Fruit fly (Drosophila melanogaster) whole organism, embryonic: ENCODE data around the gene Acp76A.

Experiments
- Bdp1 ChIP-seq: fragments of 200-800 bp; sonication (Bioruptor generic); optimal IDR thresholded peaks from 3 replicates; lab custom pipeline; 2016; ENCODE audit warnings: missing biosample characterization, missing genetic modification characterization
- Bgb ChIP-seq: fragments of 200-800 bp; sonication (Bioruptor generic); IDR thresholded peaks from 2 replicates; pipeline ENCODE4 v1.3.6; 2022; ENCODE audit warnings: missing biosample characterization, missing genetic modification characterization; ENCODE audit not compliant: partially characterized antibody
- BtbVII ChIP-seq: fragments of 200-800 bp; sonication (Bioruptor generic); optimal IDR thresholded peaks from 3 replicates; lab custom pipeline; 2017; ENCODE audit warnings: missing biosample characterization, mild to moderate bottlenecking, missing genetic modification characterization
- CG11093 ChIP-seq: fragments of 200-800 bp; sonication (Bioruptor generic); IDR thresholded peaks from 3 replicates; pipeline ENCODE4 v1.3.6; 2022; ENCODE audit warnings: missing biosample characterization, missing genetic modification characterization
- CG11504 ChIP-seq: fragments of 200-800 bp; sonication (Bioruptor generic); optimal IDR thresholded peaks from 3 replicates; lab custom pipeline; 2019; ENCODE audit warnings: missing biosample characterization, mild to moderate bottlenecking, missing genetic modification characterization, moderate library complexity
- CG1603 ChIP-seq: fragments of 200-800 bp; sonication (Bioruptor generic); optimal IDR thresholded peaks from 2 replicates; lab custom pipeline; 2019; ENCODE audit warnings: missing biosample characterization, mild to moderate bottlenecking, missing genetic modification characterization, moderate library complexity
- CG18011 ChIP-seq: fragments of 200-800 bp; sonication (Bioruptor generic); optimal IDR thresholded peaks from 2 replicates; lab custom pipeline; 2017; ENCODE audit warnings: missing biosample characterization, missing genetic modification characterization, mild to moderate bottlenecking, moderate library complexity, missing genotype
- CG2129 ChIP-seq: fragments of 200-800 bp; sonication (Bioruptor generic); IDR thresholded peaks from 2 replicates; pipeline ENCODE4 v1.3.6; 2022; ENCODE audit warnings: missing biosample characterization, missing genetic modification characterization; ENCODE audit not compliant: partially characterized antibody
- CG31388 ChIP-seq: fragments of 200-800 bp; sonication (Bioruptor generic); optimal IDR thresholded peaks from 2 replicates; lab custom pipeline; 2016; ENCODE audit warnings: missing biosample characterization, missing genetic modification characterization
- CG42726 ChIP-seq: fragments of 200-800 bp; sonication (Bioruptor generic); IDR thresholded peaks from 2 replicates; pipeline ENCODE4 v1.3.6; 2022; ENCODE audit warnings: missing biosample characterization, missing genetic modification characterization; ENCODE audit not compliant: partially characterized antibody
- CG4328 ChIP-seq: fragments of 200-800 bp; sonication (Bioruptor generic); optimal IDR thresholded peaks from 3 replicates; lab custom pipeline; 2017; ENCODE audit warnings: missing biosample characterization, missing genetic modification reagents, missing genetic modification characterization
- CG6175 ChIP-seq: fragments of 200-800 bp; sonication (Bioruptor generic); IDR thresholded peaks from 3 replicates; pipeline ENCODE4 v1.3.6; 2022; ENCODE audit warnings: missing biosample characterization, missing genetic modification characterization
- CG7839 ChIP-seq: fragments of 200-800 bp; sonication (Bioruptor generic); optimal IDR thresholded peaks from 3 replicates; lab custom pipeline; 2018; ENCODE audit warnings: missing biosample characterization, mild to moderate bottlenecking, missing genetic modification characterization, moderate library complexity
- CG8478 ChIP-seq: fragments of >200 bp; optimal IDR thresholded peaks from 2 replicates; lab custom pipeline; 2018
- CG8765 ChIP-seq: fragments of 200-800 bp; sonication (Bioruptor generic); IDR thresholded peaks from 2 replicates; pipeline ENCODE4 v1.3.6; 2022; ENCODE audit warnings: missing biosample characterization, missing genetic modification characterization
- CG8924 ChIP-seq: fragments of 200-800 bp; optimal IDR thresholded peaks from 3 replicates; lab custom pipeline; 2019; ENCODE audit warnings: missing biosample characterization, mild to moderate bottlenecking, missing genetic modification characterization, moderate library complexity
- CG8944 ChIP-seq: fragments of 200-800 bp; sonication (Bioruptor generic); optimal IDR thresholded peaks from 3 replicates; lab custom pipeline; 2016; ENCODE audit warnings: missing biosample characterization, missing genetic modification characterization
- CG9727 ChIP-seq: fragments of 200-800 bp; sonication (Bioruptor generic); optimal IDR thresholded peaks from 3 replicates; lab custom pipeline; 2017; ENCODE audit warnings: missing biosample characterization, mild to moderate bottlenecking, missing genetic modification characterization
- CG9876 ChIP-seq: fragments of 200-800 bp; sonication (Bioruptor generic); optimal IDR thresholded peaks from 2 replicates; lab custom pipeline; 2016; ENCODE audit warnings: missing biosample characterization, missing genetic modification characterization
- D19B ChIP-seq: fragments of 200-800 bp; sonication (Bioruptor generic); optimal IDR thresholded peaks from 2 replicates; lab custom pipeline; 2017; ENCODE audit warnings: missing biosample characterization, mild to moderate bottlenecking, missing genetic modification characterization
- E2f2 ChIP-seq: fragments of 200-800 bp; sonication (Bioruptor generic); IDR thresholded peaks from 2 replicates; pipeline ENCODE4 v1.3.6; 2022; ENCODE audit warnings: missing biosample characterization, missing genetic modification characterization
- Eip74EF ChIP-seq, 2 experiments: fragments of 200-800 bp in 1 of 2; fragments of >200 bp in 1 of 2; sonication (Bioruptor generic) in 1 of 2; optimal IDR thresholded peaks; 2 replicates each; lab custom pipeline; 2017 to 2019; ENCODE audit warnings: missing biosample characterization in 2 of 2, missing genetic modification characterization in 2 of 2, mild to moderate bottlenecking in 1 of 2, moderate library complexity in 1 of 2
- Hr39 ChIP-seq: fragments of >200 bp; optimal IDR thresholded peaks from 2 replicates; lab custom pipeline; 2017
- Max ChIP-seq: fragments of 200-800 bp; sonication (Bioruptor generic); optimal IDR thresholded peaks from 2 replicates; lab custom pipeline; 2016; ENCODE audit warnings: missing biosample characterization, mild to moderate bottlenecking, missing genetic modification characterization
- Mes4 ChIP-seq: fragments of 200-800 bp; sonication (Bioruptor generic); optimal IDR thresholded peaks from 2 replicates; lab custom pipeline; 2016; ENCODE audit warnings: missing biosample characterization, missing genetic modification characterization
- Scr ChIP-seq: fragments of 200-800 bp; sonication (Bioruptor generic); IDR thresholded peaks from 2 replicates; pipeline ENCODE4 v1.3.6; 2022; ENCODE audit warnings: missing biosample characterization, missing genetic modification characterization; ENCODE audit not compliant: partially characterized antibody
- Sin3A ChIP-seq: fragments of >200 bp; optimal IDR thresholded peaks from 2 replicates; lab custom pipeline; 2018
- Vsx1 ChIP-seq: fragments of 200-800 bp; sonication (Bioruptor generic); optimal IDR thresholded peaks from 2 replicates; lab custom pipeline; 2017; ENCODE audit warnings: missing biosample characterization, mild to moderate bottlenecking, missing genetic modification characterization, missing genetic modification reagents
- abd-A ChIP-seq: fragments of 200-800 bp; sonication (Bioruptor generic); optimal IDR thresholded peaks from 3 replicates; lab custom pipeline; 2019; ENCODE audit warnings: missing biosample characterization, mild to moderate bottlenecking, missing genetic modification characterization, moderate library complexity
- ara ChIP-seq: fragments of 200-800 bp; sonication (Bioruptor generic); IDR thresholded peaks from 2 replicates; pipeline ENCODE4 v1.3.6; 2022; ENCODE audit warnings: missing biosample characterization, missing genetic modification characterization
- bcd ChIP-seq: fragments of 200-800 bp; sonication (Bioruptor generic); optimal IDR thresholded peaks from 2 replicates; lab custom pipeline; 2017; ENCODE audit warnings: missing biosample characterization, mild to moderate bottlenecking, missing genetic modification characterization
- btn ChIP-seq: fragments of 200-800 bp; sonication (Bioruptor generic); optimal IDR thresholded peaks from 2 replicates; lab custom pipeline; 2016; ENCODE audit warnings: missing biosample characterization, missing genetic modification characterization
- cad ChIP-seq: fragments of >200 bp; optimal IDR thresholded peaks from 2 replicates; lab custom pipeline; 2017; ENCODE audit warnings: missing biosample characterization, missing genetic modification characterization
- chn ChIP-seq: fragments of 200-800 bp; sonication (Bioruptor generic); optimal IDR thresholded peaks from 2 replicates; lab custom pipeline; 2016; ENCODE audit warnings: missing biosample characterization, missing genetic modification characterization
- dpn ChIP-seq, 2 experiments: fragments of 200-800 bp; sonication (Bioruptor generic); optimal IDR thresholded peaks; 3 replicates each; lab custom pipeline; 2016; ENCODE audit warnings: missing biosample characterization in 2 of 2, missing genetic modification characterization in 2 of 2
- fd96Cb ChIP-seq: fragments of 200-800 bp; sonication (Bioruptor generic); optimal IDR thresholded peaks from 2 replicates; lab custom pipeline; 2018; ENCODE audit warnings: missing biosample characterization, mild to moderate bottlenecking, missing genetic modification characterization, moderate library complexity
- ftz-f1 ChIP-seq: fragments of 200-800 bp; sonication (Bioruptor generic); optimal IDR thresholded peaks from 2 replicates; lab custom pipeline; 2016; ENCODE audit warnings: missing biosample characterization, missing genetic modification characterization
- hth ChIP-seq: fragments of >200 bp; optimal IDR thresholded peaks from 2 replicates; lab custom pipeline; 2017; ENCODE audit warnings: inconsistent platforms
- klu ChIP-seq: fragments of 200-800 bp; sonication (Bioruptor generic); IDR thresholded peaks from 2 replicates; pipeline ENCODE4 v1.3.6; 2022; ENCODE audit warnings: missing biosample characterization, missing genetic modification characterization
- lov ChIP-seq, 2 experiments: fragments of 200-800 bp in 1 of 2; fragments of >200 bp in 1 of 2; sonication (Bioruptor generic) in 1 of 2; IDR thresholded peaks in 1 of 2; optimal IDR thresholded peaks in 1 of 2; 2 replicates in 1 of 2; 3 replicates in 1 of 2; pipeline versions ENCODE4 v1.3.6 to Lab custom; 2017 to 2022; ENCODE audit warnings: missing biosample characterization in 1 of 2, missing genetic modification characterization in 1 of 2
- mirr ChIP-seq: fragments of 200-800 bp; sonication (Bioruptor generic); optimal IDR thresholded peaks from 3 replicates; lab custom pipeline; 2018; ENCODE audit warnings: missing biosample characterization, mild to moderate bottlenecking, missing genetic modification characterization
- phol ChIP-seq: fragments of 200-800 bp; sonication (Bioruptor generic); optimal IDR thresholded peaks from 3 replicates; lab custom pipeline; 2018; ENCODE audit warnings: missing biosample characterization, mild to moderate bottlenecking, missing genetic modification characterization, moderate library complexity
- pros ChIP-seq: fragments of 200-800 bp; sonication (Bioruptor generic); optimal IDR thresholded peaks from 3 replicates; lab custom pipeline; 2019; ENCODE audit warnings: missing biosample characterization, mild to moderate bottlenecking, missing genetic modification characterization, moderate library complexity
- run ChIP-seq: fragments of 200-800 bp; sonication (Bioruptor generic); optimal IDR thresholded peaks from 3 replicates; lab custom pipeline; 2018; ENCODE audit warnings: missing biosample characterization, mild to moderate bottlenecking, missing genetic modification characterization
- salm ChIP-seq: fragments of 200-800 bp; sonication (Bioruptor generic); optimal IDR thresholded peaks from 2 replicates; lab custom pipeline; 2018; ENCODE audit warnings: missing biosample characterization, mild to moderate bottlenecking, missing genetic modification characterization
- sqz ChIP-seq: fragments of 200-800 bp; sonication (Bioruptor generic); optimal IDR thresholded peaks from 3 replicates; lab custom pipeline; 2018; ENCODE audit warnings: missing biosample characterization, mild to moderate bottlenecking, missing genetic modification characterization
- tna ChIP-seq: fragments of 200-800 bp; sonication (Bioruptor generic); IDR thresholded peaks from 2 replicates; pipeline ENCODE4 v1.3.6; 2022; ENCODE audit warnings: missing biosample characterization, missing genetic modification characterization; ENCODE audit not compliant: partially characterized antibody
- toy ChIP-seq: fragments of 200-800 bp; sonication (Bioruptor generic); IDR thresholded peaks from 2 replicates; pipeline ENCODE4 v1.3.6; 2022; ENCODE audit warnings: missing biosample characterization, missing genetic modification characterization
- unpg ChIP-seq: fragments of 200-800 bp; sonication (Bioruptor generic); optimal IDR thresholded peaks from 3 replicates; lab custom pipeline; 2018; ENCODE audit warnings: missing biosample characterization, mild to moderate bottlenecking, missing genetic modification characterization, moderate library complexity
- zfh1 ChIP-seq: fragments of 200-800 bp; sonication (Bioruptor generic); IDR thresholded peaks from 3 replicates; pipeline ENCODE4 v1.3.6; 2022; ENCODE audit warnings: missing biosample characterization, missing genetic modification characterization

The Acp76A gene

DNA sequence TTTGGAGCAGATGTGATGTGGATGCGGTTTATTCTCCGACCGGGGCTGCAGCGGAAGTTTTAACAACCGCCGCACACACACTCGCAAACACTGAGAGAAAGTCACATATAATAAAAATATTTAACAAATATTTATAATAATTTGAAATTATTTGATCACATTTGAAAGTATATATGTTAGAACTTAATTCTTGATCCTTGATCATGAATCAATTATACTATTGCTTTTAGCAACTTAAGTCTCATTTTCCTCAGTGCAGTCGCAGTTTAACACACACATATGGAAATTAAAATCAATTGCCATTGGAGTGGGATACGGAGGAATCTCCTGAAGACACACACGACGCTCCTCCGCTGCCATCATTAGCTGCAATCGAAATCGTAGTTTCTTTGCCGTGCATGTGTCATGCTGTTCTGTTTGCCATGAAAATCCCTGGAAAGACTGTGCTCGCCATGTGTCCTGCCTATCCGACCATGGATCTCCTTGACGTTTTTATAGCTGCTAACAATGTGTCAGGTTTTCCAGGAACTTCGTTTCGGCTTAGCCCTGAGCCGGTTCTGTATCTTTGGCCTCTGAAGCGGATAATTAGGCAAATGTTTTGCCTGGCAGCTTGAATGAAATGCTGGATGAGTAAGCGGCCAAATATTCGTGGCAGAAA, 18.5 kb downstream of the Acp76A start (continued):
- peak; percentile 54 for TF ChIP-seq Max (GFP tag; lab: Kevin White, UChicago)
- TF ChIP-seq CG11093 (GFP tag; lab: Robert Waterston, UW): peak; percentile 66; the same call in 2 of the 3 replicates
- no peak for TF ChIP-seq CG9876 (GFP tag; lab: Kevin White, UChicago)
- peak; percentile 77 for TF ChIP-seq CG11504 (tag; lab: Kevin White, UChicago)
- no peak for TF ChIP-seq ftz-f1 (GFP tag; lab: Kevin White, UChicago)
- TF ChIP-seq CG9727 (GFP tag; lab: Kevin White, UChicago): peak; percentile 94
- peak; percentile 53 for TF ChIP-seq bcd (GFP tag; lab: Kevin White, UChicago)
- TF ChIP-seq CG18011: no peak
- no peak for TF ChIP-seq btn (GFP tag; lab: Kevin White, UChicago)
- TF ChIP-seq BtbVII (GFP tag; lab: Kevin White, UChicago): peak; percentile 27
- no peak for TF ChIP-seq toy
- TF ChIP-seq Mes4: no peak
- peak; percentile 84 for TF ChIP-seq cad
- no peak for TF ChIP-seq CG6175 (GFP tag; lab: Robert Waterston, UW)
- TF ChIP-seq hth (lab: Kevin White, UChicago): no peak
- TF ChIP-seq phol (tag; lab: Kevin White, UChicago): peak; percentile 87
- TF ChIP-seq Eip74EF (GFP tag; optimal IDR thresholded peaks at IDR 0.05; lab: Kevin White, UChicago): peak in 1 of 2 experiments; percentile 31
- no peak for TF ChIP-seq klu (GFP tag; lab: Robert Waterston, UW)
- TF ChIP-seq Hr39 (lab: Kevin White, UChicago): no peak
- TF ChIP-seq Scr (GFP tag; lab: Robert Waterston, UW): no peak
- no peak for TF ChIP-seq CG8478
- TF ChIP-seq Bgb: no peak
- no peak for TF ChIP-seq abd-A
- TF ChIP-seq CG31388 (GFP tag; lab: Kevin White, UChicago): no peak
- TF ChIP-seq run: no peak
- no peak for TF ChIP-seq CG2129
- no peak for TF ChIP-seq D19B (GFP tag; lab: Kevin White, UChicago)
- TF ChIP-seq ara (GFP tag; lab: Robert Waterston, UW): peak; percentile 91
- peak; percentile 90 for TF ChIP-seq CG8924 (tag; lab: Kevin White, UChicago)
- TF ChIP-seq salm (tag; lab: Kevin White, UChicago): no peak
- peak; percentile 11 for TF ChIP-seq chn
- no peak for TF ChIP-seq mirr (GFP tag; lab: Kevin White, UChicago)
- TF ChIP-seq CG7839 (tag; lab: Kevin White, UChicago): peak; percentile 82
- TF ChIP-seq Vsx1 (GFP tag; lab: Kevin White, UChicago): peak; percentile 26
- TF ChIP-seq lov (optimal IDR thresholded peaks at IDR 0.05; lab: Kevin White, UChicago): no peak
- TF ChIP-seq lov (GFP tag; IDR thresholded peaks at IDR 0.05; lab: Robert Waterston, UW): peak; percentile 67; the same call in 1 of the 3 replicates
- no peak for TF ChIP-seq tna
- TF ChIP-seq dpn (GFP tag; optimal IDR thresholded peaks at IDR 0.05; lab: Kevin White, UChicago): peak in 1 of 2 experiments; percentile 58
- TF ChIP-seq E2f2 (GFP tag; lab: Robert Waterston, UW): peak; percentile 53; the same call in 1 of the 2 replicates
- TF ChIP-seq Bdp1 (GFP tag; lab: Kevin White, UChicago): no peak
- peak; percentile 74 for TF ChIP-seq unpg
- peak; percentile 77 for TF ChIP-seq fd96Cb (tag; lab: Kevin White, UChicago)
- TF ChIP-seq CG42726: no peak
- peak; percentile 47 for TF ChIP-seq CG4328 (GFP tag; lab: Kevin White, UChicago)
- peak; percentile 33 for TF ChIP-seq CG1603 (tag; lab: Kevin White, UChicago)
- no peak for TF ChIP-seq CG8944 (GFP tag; lab: Kevin White, UChicago)
- no peak for TF ChIP-seq Sin3A (lab: Kevin White, UChicago)
- peak; percentile 89 for TF ChIP-seq zfh1 (GFP tag; lab: Robert Waterston, UW)
- peak; percentile 46 for TF ChIP-seq pros
- TF ChIP-seq CG8765 (GFP tag; lab: Robert Waterston, UW): peak; percentile 80; the same call in 1 of the 2 replicates
- peak; percentile 69 for TF ChIP-seq sqz
